Worm (Caenorhabditis elegans) whole organism, L4 larva: ENCODE measurements around the gene scl-12.

ENCODE experiments used
- F10B5.3 ChIP-seq: sonication (generic microtip); optimal IDR thresholded peaks from 2 replicates; lab custom pipeline; 2016; ENCODE audit warnings: mild to moderate bottlenecking, missing genetic modification characterization, missing compliant biosample characterization
- F37D6.2 ChIP-seq: sonication (generic microtip); optimal IDR thresholded peaks from 2 replicates; lab custom pipeline; 2016; ENCODE audit warnings: mild to moderate bottlenecking, missing genetic modification characterization, missing compliant biosample characterization
- ama-1 ChIP-seq: fragments of 150-350 bp; optimal IDR thresholded peaks from 2 replicates; lab custom pipeline; 2014; ENCODE audit warnings: inconsistent platforms, mixed read lengths
- arid-1 ChIP-seq: fragments of 200-800 bp; sonication (Bioruptor generic); conservative IDR thresholded peaks from 2 replicates; pipeline ENCODE4 v1.3.6; 2022; ENCODE audit warnings: missing genetic modification reagents, missing genetic modification characterization, missing compliant biosample characterization
- ceh-28 ChIP-seq: fragments of 150-350 bp; optimal IDR thresholded peaks from 2 replicates; lab custom pipeline; 2014; ENCODE audit warnings: missing biosample characterization, missing genetic modification reagents, missing genetic modification characterization
- ceh-82 ChIP-seq: sonication (generic microtip); optimal IDR thresholded peaks from 2 replicates; lab custom pipeline; 2017; ENCODE audit warnings: missing biosample characterization, missing genetic modification characterization
- cey-2 ChIP-seq: sonication (generic microtip); optimal IDR thresholded peaks from 3 replicates; lab custom pipeline; 2017; ENCODE audit warnings: missing genetic modification characterization, mild to moderate bottlenecking, missing compliant biosample characterization, antibody characterized with exemption, borderline replicate concordance; ENCODE audit not compliant: insufficient read depth
- daf-12 ChIP-seq: fragments of 150-350 bp; optimal IDR thresholded peaks from 2 replicates; lab custom pipeline; 2014; ENCODE audit warnings: missing biosample characterization, missing genetic modification reagents, missing genetic modification characterization
- dmd-6 ChIP-seq: fragments of 200-800 bp; sonication (Bioruptor generic); IDR thresholded peaks from 2 replicates; pipeline ENCODE4 v1.3.6; 2022; ENCODE audit warnings: missing genetic modification reagents, missing genetic modification characterization, missing compliant biosample characterization
- hlh-11 ChIP-seq: fragments of 200-800 bp; sonication (Bioruptor generic); optimal IDR thresholded peaks from 2 replicates; lab custom pipeline; 2018; ENCODE audit warnings: mild to moderate bottlenecking, missing genetic modification characterization, missing compliant biosample characterization
- hmg-1.1 ChIP-seq: fragments of 200-800 bp; sonication (Bioruptor generic); IDR thresholded peaks from 2 replicates; pipeline ENCODE4 v1.3.6; 2022; ENCODE audit warnings: missing genetic modification reagents, missing genetic modification characterization, missing compliant biosample characterization
- lin-29 ChIP-seq: fragments of 200-800 bp; sonication (Bioruptor generic); IDR thresholded peaks from 2 replicates; pipeline ENCODE4 v1.3.6; 2022; ENCODE audit warnings: missing genetic modification reagents, missing genetic modification characterization, missing compliant biosample characterization
- lin-39 ChIP-seq: fragments of 150-350 bp; optimal IDR thresholded peaks from 2 replicates; lab custom pipeline; 2014; ENCODE audit warnings: missing biosample characterization, missing genetic modification reagents, missing genetic modification characterization
- madf-9 ChIP-seq: fragments of 200-800 bp; sonication (Bioruptor generic); conservative IDR thresholded peaks from 2 replicates; pipeline ENCODE4 v1.3.6; 2022; ENCODE audit warnings: missing genetic modification reagents, missing genetic modification characterization, missing compliant biosample characterization
- mep-1 ChIP-seq: fragments of 150-350 bp; sonication (generic microtip); optimal IDR thresholded peaks from 3 replicates; lab custom pipeline; 2014; ENCODE audit warnings: missing biosample characterization, missing genetic modification characterization
- mxl-2 ChIP-seq: fragments of 200-800 bp; sonication (Bioruptor generic); conservative IDR thresholded peaks from 2 replicates; pipeline ENCODE4 v1.3.6; 2022; ENCODE audit warnings: missing genetic modification reagents, missing genetic modification characterization, missing compliant biosample characterization
- nhr-41 ChIP-seq: fragments of 200-800 bp; sonication (Bioruptor generic); IDR thresholded peaks from 2 replicates; pipeline ENCODE4 v1.3.6; 2022; ENCODE audit warnings: missing genetic modification reagents, missing genetic modification characterization, missing compliant biosample characterization
- php-3 ChIP-seq: fragments of 200-800 bp; sonication (Bioruptor generic); IDR thresholded peaks from 2 replicates; pipeline ENCODE4 v1.3.6; 2022; ENCODE audit warnings: missing genetic modification reagents, missing genetic modification characterization, missing compliant biosample characterization
- set-16 ChIP-seq: fragments of 200-800 bp; sonication (Bioruptor generic); IDR thresholded peaks from 2 replicates; pipeline ENCODE4 v1.3.6; 2022; ENCODE audit warnings: missing genetic modification reagents, missing genetic modification characterization, missing compliant biosample characterization
- unc-130 ChIP-seq: sonication (generic microtip); optimal IDR thresholded peaks from 2 replicates; lab custom pipeline; 2016; ENCODE audit warnings: missing genetic modification reagents, missing genetic modification characterization, missing compliant biosample characterization
- unc-39 ChIP-seq: sonication (generic microtip); optimal IDR thresholded peaks from 2 replicates; lab custom pipeline; 2017; ENCODE audit warnings: missing biosample characterization, missing genetic modification characterization
- unc-62 ChIP-seq, 3 experiments: fragments of 150-350 bp in 1 of 3; sonication (generic microtip); optimal IDR thresholded peaks in 2 of 3; peaks in 1 of 3; 1 replicate in 1 of 3; 2 replicates in 2 of 3; lab custom pipeline; 2014 to 2017; ENCODE audit warnings: missing biosample characterization in 3 of 3, missing genetic modification characterization in 3 of 3, missing genetic modification reagents in 3 of 3, missing genotype in 1 of 3
- ztf-11 ChIP-seq: fragments of 150-350 bp; optimal IDR thresholded peaks from 2 replicates; lab custom pipeline; 2014; ENCODE audit warnings: missing biosample characterization, missing genetic modification characterization

The scl-12 gene

ce11 chrV:3857778-3858177, 45.4 kb downstream of the scl-12 start, which contains the start of gene nhr-188:
Gene nhr-188, minus strand, starts transcription at chrV:3857861.
- TF ChIP-seq lin-29 (no peak), unc-39 (no peak), madf-9 (no peak), unc-130 (GFP tag; lab: Kevin White, UChicago) (no peak), cey-2 (tag; lab: Kevin White, UChicago) (no peak), ceh-28 (tag; lab: Kevin White, UChicago) (no peak), daf-12 (tag; lab: Kevin White, UChicago) (no peak), nhr-41 (no peak), ama-1 (lab: Kevin White, UChicago) (no peak), F37D6.2 (tag; lab: Kevin White, UChicago) (no peak), lin-39 (tag; lab: Kevin White, UChicago) (no peak), mep-1 (no peak), php-3 (GFP tag; lab: Robert Waterston, UW) (no peak), set-16 (GFP tag; lab: Robert Waterston, UW) (no peak), ceh-82 (tag; lab: Kevin White, UChicago) (no peak), F10B5.3 (tag; lab: Kevin White, UChicago) (no peak), ztf-11 (no peak), dmd-6 (no peak)

ce11 chrV:3860123-3860522, 47.7 kb downstream of the scl-12 start, which contains the start of gene nhr-189:
Gene nhr-189, minus strand, starts transcription at chrV:3860243.
- TF ChIP-seq ama-1 (lab: Kevin White, UChicago) (no peak), set-16 (GFP tag; lab: Robert Waterston, UW) (no peak), mxl-2 (GFP tag; lab: Robert Waterston, UW) (no peak)

ce11 chrV:3862851-3863250, 50.5 kb downstream of the scl-12 start, which contains the start of gene nhr-187:
Gene nhr-187, minus strand, starts transcription at chrV:3862951.
- no peak for TF ChIP-seq hmg-1.1
- peak in 1 of 2 experiments; percentile 25 for TF ChIP-seq unc-62 (GFP tag; optimal IDR thresholded peaks at IDR 0.05 in 1 of 2; lab: Kevin White, UChicago)
- no peak for TF ChIP-seq unc-62 (tag; optimal IDR thresholded peaks at IDR 0.05; lab: Kevin White, UChicago)
- no peak for TF ChIP-seq arid-1 (GFP tag; lab: Robert Waterston, UW)
- TF ChIP-seq hlh-11 (tag; lab: Kevin White, UChicago), result no peak
